Fruit fly (Drosophila melanogaster): Measurements from ENCODE around the gene Kots.

The Kots gene

dm6 chr3R:13934618-13935017 is 29.4 kb downstream of the Kots start (continued):
- TF ChIP-seq Eip93F (GFP tag; optimal IDR thresholded peaks at IDR 0.05): no peak
- no peak for TF ChIP-seq eg (GFP tag; IDR thresholded peaks at IDR 0.05)
- TF ChIP-seq vri (GFP tag; optimal IDR thresholded peaks at IDR 0.05): peak; percentile 38
- TF ChIP-seq CG8119 (GFP tag; IDR thresholded peaks at IDR 0.05): peak; percentile 46; the same call in 2 of the 3 replicates
- no peak for TF ChIP-seq fd85E (GFP tag; optimal IDR thresholded peaks at IDR 0.05)
- TF ChIP-seq CG7368 (GFP tag; optimal IDR thresholded peaks at IDR 0.05): no peak
- no peak for TF ChIP-seq CG6854 (GFP tag; optimal IDR thresholded peaks at IDR 0.05)
- TF ChIP-seq CG6808 (GFP tag; optimal IDR thresholded peaks at IDR 0.05): peak; percentile 26
- peak; percentile 24 for TF ChIP-seq fd59A (GFP tag; optimal IDR thresholded peaks at IDR 0.05)
- TF ChIP-seq esn (GFP tag; optimal IDR thresholded peaks at IDR 0.05): peak; percentile 77
- peak; percentile 58 for TF ChIP-seq Ets96B (tag; optimal IDR thresholded peaks at IDR 0.05)
- TF ChIP-seq Smox (GFP tag; optimal IDR thresholded peaks at IDR 0.05): peak; percentile 69
- TF ChIP-seq CG10631 (GFP tag; optimal IDR thresholded peaks at IDR 0.05): peak; percentile 36
- no peak for TF ChIP-seq Eip75B (GFP tag; optimal IDR thresholded peaks at IDR 0.05)
- peak; percentile 53 for TF ChIP-seq CG31627 (GFP tag; optimal IDR thresholded peaks at IDR 0.05)
- peak; percentile 53 for TF ChIP-seq CG32006 (GFP tag; optimal IDR thresholded peaks at IDR 0.05)
- peak; percentile 52 for TF ChIP-seq net (GFP tag; optimal IDR thresholded peaks at IDR 0.05)
- TF ChIP-seq CG16779 (tag; optimal IDR thresholded peaks at IDR 0.05): no peak
- TF ChIP-seq svp (GFP tag): peak; percentile 89
- TF ChIP-seq CG3919 (GFP tag; optimal IDR thresholded peaks at IDR 0.05): peak; percentile 49
- peak; percentile 57 for TF ChIP-seq Hr39 (GFP tag; optimal IDR thresholded peaks at IDR 0.05)
- no peak for TF ChIP-seq dac (GFP tag; optimal IDR thresholded peaks at IDR 0.05)

- TF ChIP-seq spab (GFP tag; optimal IDR thresholded peaks at IDR 0.05) (no peak), topi (GFP tag; optimal IDR thresholded peaks at IDR 0.05) (no peak), Gug (GFP tag; IDR thresholded peaks at IDR 0.05) (no peak), dsx (GFP tag; optimal IDR thresholded peaks at IDR 0.05; ENCODE audit: poor library complexity, severe bottlenecking) (peak; percentile 91), CG11294 (GFP tag; IDR thresholded peaks at IDR 0.05) (no peak)
Observed at dm6 chr3R:13933966-13934365, 30.0 kb downstream of the Kots start.

dm6 chr3R:13931813-13932212 is 32.2 kb downstream of the Kots start:
- TF ChIP-seq salr (GFP tag; optimal IDR thresholded peaks at IDR 0.05): no peak
- TF ChIP-seq svp (GFP tag): peak; percentile 80
- no peak for TF ChIP-seq net (GFP tag; optimal IDR thresholded peaks at IDR 0.05)
- TF ChIP-seq topi (GFP tag; optimal IDR thresholded peaks at IDR 0.05): peak; percentile 57
- TF ChIP-seq CG6276 (GFP tag; optimal IDR thresholded peaks at IDR 0.05): no peak
- TF ChIP-seq CG8119 (GFP tag; IDR thresholded peaks at IDR 0.05): 0 out of 3 replicates have a peak, but pooled peaks have one; percentile 22
- TF ChIP-seq Blimp-1 (GFP tag; optimal IDR thresholded peaks at IDR 0.05): no peak
- TF ChIP-seq Eip75B (GFP tag; optimal IDR thresholded peaks at IDR 0.05): no peak
- no peak for TF ChIP-seq CG10669 (GFP tag; optimal IDR thresholded peaks at IDR 0.05)
- no peak for TF ChIP-seq eg (GFP tag; IDR thresholded peaks at IDR 0.05)
- TF ChIP-seq Gug (GFP tag; IDR thresholded peaks at IDR 0.05): no peak
- TF ChIP-seq fd85E (GFP tag; optimal IDR thresholded peaks at IDR 0.05): no peak
- TF ChIP-seq Met (GFP tag; optimal IDR thresholded peaks at IDR 0.05): peak; percentile 73
- TF ChIP-seq esn (GFP tag; optimal IDR thresholded peaks at IDR 0.05): peak; percentile 61
- peak; percentile 28 for TF ChIP-seq OdsH (GFP tag; optimal IDR thresholded peaks at IDR 0.05)
- peak; percentile 39 for TF ChIP-seq Ets21C (GFP tag; optimal IDR thresholded peaks at IDR 0.05)
- TF ChIP-seq pdm3 (GFP tag; optimal IDR thresholded peaks at IDR 0.05): peak; percentile 26
- TF ChIP-seq dsx (GFP tag; optimal IDR thresholded peaks at IDR 0.05; ENCODE audit: poor library complexity, severe bottlenecking): peak; percentile 55
- no peak for TF ChIP-seq Hr38 (GFP tag; optimal IDR thresholded peaks at IDR 0.05)
- TF ChIP-seq CG8319 (GFP tag; optimal IDR thresholded peaks at IDR 0.05): no peak
- no peak for TF ChIP-seq Sox15 (GFP tag; optimal IDR thresholded peaks at IDR 0.05)
- TF ChIP-seq Hr4 (GFP tag; optimal IDR thresholded peaks at IDR 0.05): peak; percentile 4
- no peak for TF ChIP-seq CG7368 (GFP tag; optimal IDR thresholded peaks at IDR 0.05)
- no peak for TF ChIP-seq Lpt (GFP tag; optimal IDR thresholded peaks at IDR 0.05)
- no peak for TF ChIP-seq CG6854 (GFP tag; optimal IDR thresholded peaks at IDR 0.05)
- TF ChIP-seq fd59A (GFP tag; optimal IDR thresholded peaks at IDR 0.05): peak; percentile 19
- TF ChIP-seq CG3032 (tag; optimal IDR thresholded peaks at IDR 0.05): no peak
- TF ChIP-seq lz (GFP tag; optimal IDR thresholded peaks at IDR 0.05): peak; percentile 49
- no peak for TF ChIP-seq CG9139 (GFP tag; optimal IDR thresholded peaks at IDR 0.05)
- no peak for TF ChIP-seq CG15336 (GFP tag; IDR thresholded peaks at IDR 0.05)
- peak; percentile 53 for TF ChIP-seq Sox102F (GFP tag; optimal IDR thresholded peaks at IDR 0.05)
- no peak for TF ChIP-seq CG1621 (tag; optimal IDR thresholded peaks at IDR 0.05)
- TF ChIP-seq Eip93F (GFP tag; optimal IDR thresholded peaks at IDR 0.05): no peak
- no peak for TF ChIP-seq CG11294 (GFP tag; IDR thresholded peaks at IDR 0.05)
- peak; percentile 57 for TF ChIP-seq CG31627 (GFP tag; optimal IDR thresholded peaks at IDR 0.05)
- TF ChIP-seq CG6792 (GFP tag; optimal IDR thresholded peaks at IDR 0.05): peak; percentile 35

All from whole organism, prepupa.